Fruit fly (Drosophila melanogaster) whole organism, embryonic: ENCODE data around the gene Vm32E.

Experiments used
- BEAF-32 ChIP-seq: fragments of 200-800 bp; sonication (Bioruptor generic); optimal IDR thresholded peaks from 3 replicates; lab custom pipeline; 2017; ENCODE audit warnings: missing biosample characterization, missing genetic modification characterization, mild to moderate bottlenecking, moderate library complexity, missing genetic modification reagents
- CG11695 ChIP-seq: fragments of 200-800 bp; sonication (Bioruptor generic); IDR thresholded peaks from 3 replicates; pipeline ENCODE4 v1.3.6; 2022; ENCODE audit warnings: missing biosample characterization, missing genetic modification characterization
- CG14710 ChIP-seq: fragments of 200-800 bp; sonication (Bioruptor generic); optimal IDR thresholded peaks from 3 replicates; lab custom pipeline; 2019; ENCODE audit warnings: missing biosample characterization, mild to moderate bottlenecking, missing genetic modification characterization, moderate library complexity
- CG15011 ChIP-seq: fragments of 200-800 bp; sonication (Bioruptor generic); optimal IDR thresholded peaks from 3 replicates; lab custom pipeline; 2018; ENCODE audit warnings: missing biosample characterization, mild to moderate bottlenecking, missing genetic modification characterization
- CG15479 ChIP-seq: fragments of 200-800 bp; sonication (Bioruptor generic); optimal IDR thresholded peaks from 3 replicates; lab custom pipeline; 2019; ENCODE audit warnings: missing biosample characterization, mild to moderate bottlenecking, missing genetic modification characterization, moderate library complexity
- CG15514 ChIP-seq: fragments of 200-800 bp; sonication (Bioruptor generic); optimal IDR thresholded peaks from 3 replicates; lab custom pipeline; 2017; ENCODE audit warnings: missing biosample characterization, missing genetic modification characterization, mild to moderate bottlenecking, moderate library complexity, missing genetic modification reagents
- CG16813 ChIP-seq: fragments of 200-800 bp; sonication (Bioruptor generic); IDR thresholded peaks from 3 replicates; pipeline ENCODE4 v1.3.6; 2022; ENCODE audit warnings: missing biosample characterization, missing genetic modification characterization; ENCODE audit not compliant: partially characterized antibody
- CG17186 ChIP-seq: fragments of 200-800 bp; sonication (Bioruptor generic); optimal IDR thresholded peaks from 3 replicates; lab custom pipeline; 2017; ENCODE audit warnings: missing biosample characterization, missing genetic modification reagents, missing genetic modification characterization
- CG2116 ChIP-seq: fragments of 200-800 bp; sonication (Bioruptor generic); optimal IDR thresholded peaks from 3 replicates; lab custom pipeline; 2018; ENCODE audit warnings: missing biosample characterization, mild to moderate bottlenecking, missing genetic modification characterization
- CG3407 ChIP-seq: fragments of 200-800 bp; sonication (Bioruptor generic); optimal IDR thresholded peaks from 2 replicates; lab custom pipeline; 2018; ENCODE audit warnings: missing biosample characterization, mild to moderate bottlenecking, missing genetic modification characterization
- CG4360 ChIP-seq: fragments of 200-800 bp; sonication (Bioruptor generic); IDR thresholded peaks from 2 replicates; pipeline ENCODE4 v1.3.6; 2022; ENCODE audit warnings: missing biosample characterization, missing genetic modification characterization
- CG4854 ChIP-seq: fragments of 200-800 bp; sonication (Bioruptor generic); optimal IDR thresholded peaks from 2 replicates; lab custom pipeline; 2016; ENCODE audit warnings: missing biosample characterization, missing genetic modification characterization, inconsistent platforms
- CG5180 ChIP-seq: fragments of 200-800 bp; sonication (Bioruptor generic); optimal IDR thresholded peaks from 3 replicates; lab custom pipeline; 2017; ENCODE audit warnings: missing biosample characterization, missing genetic modification characterization, mild to moderate bottlenecking, moderate library complexity, missing genetic modification reagents
- CG9797 ChIP-seq: fragments of 200-800 bp; sonication (Bioruptor generic); optimal IDR thresholded peaks from 3 replicates; lab custom pipeline; 2018; ENCODE audit warnings: missing biosample characterization, mild to moderate bottlenecking, missing genetic modification characterization
- Dref ChIP-seq: fragments of 200-800 bp; sonication (Bioruptor generic); IDR thresholded peaks from 2 replicates; pipeline ENCODE4 v1.3.6; 2022; ENCODE audit warnings: missing biosample characterization, missing genetic modification characterization
- Ets65A ChIP-seq: fragments of 200-800 bp; sonication (Bioruptor generic); peaks from one replicate; lab custom pipeline; 2016; ENCODE audit warnings: missing biosample characterization, missing genetic modification characterization
- Hey ChIP-seq: fragments of 200-800 bp; sonication (Bioruptor generic); optimal IDR thresholded peaks from 3 replicates; lab custom pipeline; 2018; ENCODE audit warnings: missing biosample characterization, mild to moderate bottlenecking, missing genetic modification characterization
- MBD-R2 ChIP-seq: fragments of 200-800 bp; sonication (Bioruptor generic); IDR thresholded peaks from 2 replicates; pipeline ENCODE4 v1.3.6; 2022; ENCODE audit warnings: missing biosample characterization, missing genetic modification characterization
- MESR4 ChIP-seq: fragments of 200-800 bp; sonication (Bioruptor generic); optimal IDR thresholded peaks from 2 replicates; lab custom pipeline; 2018; ENCODE audit warnings: missing biosample characterization, mild to moderate bottlenecking, missing genetic modification characterization, moderate library complexity
- Med ChIP-seq: fragments of 200-800 bp; sonication (Bioruptor generic); peaks from one replicate; lab custom pipeline; 2016; ENCODE audit warnings: missing biosample characterization, missing genetic modification characterization, mild to moderate bottlenecking, inconsistent platforms, moderate library complexity
- Myb ChIP-seq: fragments of 200-800 bp; sonication (Bioruptor generic); optimal IDR thresholded peaks from 2 replicates; lab custom pipeline; 2016; ENCODE audit warnings: missing biosample characterization, missing genetic modification characterization
- Sin3A ChIP-seq: fragments of >200 bp; optimal IDR thresholded peaks from 2 replicates; lab custom pipeline; 2018
- Sry-δ ChIP-seq: fragments of 200-800 bp; sonication (Bioruptor generic); optimal IDR thresholded peaks from 2 replicates; lab custom pipeline; 2016; ENCODE audit warnings: missing biosample characterization, missing genetic modification characterization
- ash1 ChIP-seq: fragments of 200-800 bp; sonication (Bioruptor generic); optimal IDR thresholded peaks from 2 replicates; lab custom pipeline; 2018; ENCODE audit warnings: missing biosample characterization, mild to moderate bottlenecking, missing genetic modification characterization
- fd3F ChIP-seq: fragments of 200-800 bp; sonication (Bioruptor generic); optimal IDR thresholded peaks from 2 replicates; lab custom pipeline; 2018; ENCODE audit warnings: missing biosample characterization, mild to moderate bottlenecking, missing genetic modification characterization, moderate library complexity
- fd64A ChIP-seq: fragments of 200-800 bp; sonication (Bioruptor generic); optimal IDR thresholded peaks from 3 replicates; lab custom pipeline; 2018; ENCODE audit warnings: missing biosample characterization, mild to moderate bottlenecking, missing genetic modification characterization
- gcm ChIP-seq: fragments of 200-800 bp; sonication (Bioruptor generic); optimal IDR thresholded peaks from 2 replicates; lab custom pipeline; 2019; ENCODE audit warnings: missing biosample characterization, mild to moderate bottlenecking, missing genetic modification characterization, moderate library complexity
- gfzf ChIP-seq: fragments of 200-800 bp; sonication (Bioruptor generic); optimal IDR thresholded peaks from 2 replicates; lab custom pipeline; 2016; ENCODE audit warnings: missing biosample characterization, mild to moderate bottlenecking, missing genetic modification characterization, moderate library complexity
- gro ChIP-seq: fragments of 200-800 bp; sonication (Bioruptor generic); optimal IDR thresholded peaks from 2 replicates; lab custom pipeline; 2016; ENCODE audit warnings: missing biosample characterization, missing genetic modification characterization
- knrl ChIP-seq: fragments of 200-800 bp; sonication (Bioruptor generic); IDR thresholded peaks from 3 replicates; pipeline ENCODE4 v1.3.6; 2022; ENCODE audit warnings: missing biosample characterization, missing genetic modification characterization; ENCODE audit not compliant: partially characterized antibody
- nerfin-1 ChIP-seq: fragments of 200-800 bp; sonication (Bioruptor generic); optimal IDR thresholded peaks from 3 replicates; lab custom pipeline; 2019; ENCODE audit warnings: missing biosample characterization, mild to moderate bottlenecking, missing genetic modification characterization, moderate library complexity
- phol ChIP-seq: fragments of 200-800 bp; sonication (Bioruptor generic); optimal IDR thresholded peaks from 3 replicates; lab custom pipeline; 2018; ENCODE audit warnings: missing biosample characterization, mild to moderate bottlenecking, missing genetic modification characterization, moderate library complexity
- pzg ChIP-seq: fragments of 200-800 bp; sonication (Bioruptor generic); optimal IDR thresholded peaks from 3 replicates; lab custom pipeline; 2018; ENCODE audit warnings: missing biosample characterization, mild to moderate bottlenecking, missing genetic modification characterization, moderate library complexity
- sens ChIP-seq: fragments of 200-800 bp; sonication (Bioruptor generic); peaks from one replicate; lab custom pipeline; 2016; ENCODE audit warnings: missing biosample characterization, missing genetic modification characterization
- sisA ChIP-seq: fragments of 200-800 bp; sonication (Bioruptor generic); IDR thresholded peaks from 2 replicates; pipeline ENCODE4 v1.3.6; 2022; ENCODE audit warnings: missing biosample characterization, missing genetic modification characterization
- ssp ChIP-seq: fragments of 200-800 bp; sonication (Bioruptor generic); IDR thresholded peaks from 2 replicates; pipeline ENCODE4 v1.3.6; 2022; ENCODE audit warnings: missing biosample characterization, missing genetic modification characterization
- stwl ChIP-seq: fragments of 200-800 bp; sonication (Bioruptor generic); optimal IDR thresholded peaks from 3 replicates; lab custom pipeline; 2018; ENCODE audit warnings: missing biosample characterization, mild to moderate bottlenecking, missing genetic modification characterization, moderate library complexity
- tap ChIP-seq: fragments of 200-800 bp; optimal IDR thresholded peaks from 3 replicates; lab custom pipeline; 2019; ENCODE audit warnings: missing biosample characterization, mild to moderate bottlenecking, missing genetic modification characterization, moderate library complexity
- trem ChIP-seq: fragments of 200-800 bp; optimal IDR thresholded peaks from 3 replicates; lab custom pipeline; 2019; ENCODE audit warnings: missing biosample characterization, mild to moderate bottlenecking, missing genetic modification characterization, moderate library complexity
- zf30C ChIP-seq: fragments of 200-800 bp; sonication (Bioruptor generic); optimal IDR thresholded peaks from 3 replicates; lab custom pipeline; 2018; ENCODE audit warnings: missing biosample characterization, mild to moderate bottlenecking, missing genetic modification characterization

Vm32E gene

dm6 chr2L:11178826-11179391, 7.4 kb upstream of the Vm32E start, which contains the start of gene Boh2 (continued):
- TF ChIP-seq CG14710 (tag; lab: Kevin White, UChicago) (peak; percentile 26), CG17186 (GFP tag; lab: Kevin White, UChicago) (peak; percentile 61), nerfin-1 (tag; lab: Kevin White, UChicago) (peak; percentile 33), Sry-δ (GFP tag; lab: Kevin White, UChicago) (peak; percentile 32), CG4360 (no peak), sens (GFP tag; lab: Kevin White, UChicago) (peak; percentile 69), stwl (tag; lab: Kevin White, UChicago) (peak; percentile 72), MBD-R2 (peak; percentile 24; the same call in 1 of the 2 replicates), CG2116 (GFP tag; lab: Kevin White, UChicago) (peak; percentile 86), BEAF-32 (GFP tag; lab: Kevin White, UChicago) (peak; percentile 22), Sin3A (lab: Kevin White, UChicago) (peak; percentile 57), Dref (GFP tag; lab: Robert Waterston, UW) (peak; percentile 57), knrl (GFP tag; lab: Robert Waterston, UW) (0 out of 3 replicates have a peak, but pooled peaks have one; percentile 10), CG15514 (GFP tag; lab: Kevin White, UChicago) (peak; percentile 23), CG3407 (GFP tag; lab: Kevin White, UChicago) (no peak), gcm (GFP tag; lab: Kevin White, UChicago) (no peak), fd3F (no peak), sisA (GFP tag; lab: Robert Waterston, UW) (no peak), Hey (tag; lab: Kevin White, UChicago) (no peak), CG5180 (GFP tag; lab: Kevin White, UChicago) (peak; percentile 8), CG4854 (GFP tag; lab: Kevin White, UChicago) (no peak), gfzf (peak; percentile 85), Myb (GFP tag; lab: Kevin White, UChicago) (peak; percentile 4), CG15011 (GFP tag; lab: Kevin White, UChicago) (no peak), CG11695 (GFP tag; lab: Robert Waterston, UW) (no peak), tap (no peak), pzg (GFP tag; lab: Kevin White, UChicago) (peak; percentile 44), MESR4 (GFP tag; lab: Kevin White, UChicago) (peak; percentile 47), ssp (peak; percentile 34), gro (GFP tag; lab: Kevin White, UChicago) (peak; percentile 15), zf30C (GFP tag; lab: Kevin White, UChicago) (peak; percentile 28), Ets65A (GFP tag; lab: Kevin White, UChicago) (peak; percentile 11), phol (tag; lab: Kevin White, UChicago) (peak; percentile 8), fd64A (GFP tag; lab: Kevin White, UChicago) (no peak), CG16813 (GFP tag; lab: Robert Waterston, UW) (no peak), Med (peak; percentile 27), trem (tag; lab: Kevin White, UChicago) (peak; percentile 25), CG9797 (GFP tag; lab: Kevin White, UChicago) (peak; percentile 78), CG15479 (GFP tag; lab: Kevin White, UChicago) (peak; percentile 58), ash1 (GFP tag; lab: Kevin White, UChicago) (no peak)
